Worm (Caenorhabditis elegans): ENCODE data around the gene gpx-7.

Gene gpx-7

ce11 chrX:7798248-7799020 lies 1.1 kb downstream of the gpx-7 start, which contains the start of gene adm-4 (continued):
- TF ChIP-seq lin-13 (GFP tag; optimal IDR thresholded peaks at IDR 0.05) = no peak
- TF ChIP-seq mef-2 (tag; optimal IDR thresholded peaks at IDR 0.05) = no peak
- TF ChIP-seq jun-1 (tag; optimal IDR thresholded peaks at IDR 0.05) = no peak
- peak; percentile 95 for TF ChIP-seq rnt-1 (tag; optimal IDR thresholded peaks at IDR 0.05)
- TF ChIP-seq Y116A8C.19 (tag; optimal IDR thresholded peaks at IDR 0.05; ENCODE audit: borderline replicate concordance) = no peak
- no peak for TF ChIP-seq unc-130 (tag; optimal IDR thresholded peaks at IDR 0.05)
- TF ChIP-seq hpl-2 (GFP tag; optimal IDR thresholded peaks at IDR 0.05) = no peak
- TF ChIP-seq unc-86 (tag; optimal IDR thresholded peaks at IDR 0.05) = peak; percentile 15
- no peak for TF ChIP-seq C04F5.9 (tag; optimal IDR thresholded peaks at IDR 0.05)
- TF ChIP-seq fkh-10 (GFP tag; optimal IDR thresholded peaks at IDR 0.05) = no peak
- TF ChIP-seq snu-23 (GFP tag; optimal IDR thresholded peaks at IDR 0.05) = peak; percentile 70
- peak; percentile 46 for TF ChIP-seq sox-4 (tag; optimal IDR thresholded peaks at IDR 0.05)
- no peak for TF ChIP-seq aha-1 (tag; optimal IDR thresholded peaks at IDR 0.05)
- no peak for TF ChIP-seq ama-1 (optimal IDR thresholded peaks at IDR 0.05)
- peak in 1 of 2 experiments; percentile 1 for TF ChIP-seq lin-35 (GFP tag; optimal IDR thresholded peaks at IDR 0.05)
- no peak for TF ChIP-seq C34B4.2 (tag; optimal IDR thresholded peaks at IDR 0.05)
- no peak for TF ChIP-seq aly-2 (tag; optimal IDR thresholded peaks at IDR 0.05)
- TF ChIP-seq ets-5 (GFP tag; IDR thresholded peaks at IDR 0.05) = no peak
- TF ChIP-seq efl-1 (optimal IDR thresholded peaks at IDR 0.05) = peak; percentile 24 to 28
- peak; percentile 43 to 67 for TF ChIP-seq efl-1 (GFP tag; optimal IDR thresholded peaks at IDR 0.05 in 1 of 2)
- no peak for TF ChIP-seq fos-1 (tag; optimal IDR thresholded peaks at IDR 0.05)
- peak; percentile 67 for TF ChIP-seq nhr-90 (tag; optimal IDR thresholded peaks at IDR 0.05; ENCODE audit: poor library complexity)
- no peak for TF ChIP-seq sup-37 (GFP tag; optimal IDR thresholded peaks at IDR 0.05)
- no peak for TF ChIP-seq snpc-4 (tag; optimal IDR thresholded peaks at IDR 0.05)
- TF ChIP-seq ztf-4 (tag; optimal IDR thresholded peaks at IDR 0.05) = no peak
- TF ChIP-seq nhr-84 (tag; optimal IDR thresholded peaks at IDR 0.05) = no peak
- TF ChIP-seq nhr-76 (tag; optimal IDR thresholded peaks at IDR 0.05) = no peak
- TF ChIP-seq fkh-8 (tag; optimal IDR thresholded peaks at IDR 0.05) = peak; percentile 63
- peak in 1 of 2 experiments; percentile 67 for TF ChIP-seq ztf-11 (tag; optimal IDR thresholded peaks at IDR 0.05)
- peak; percentile 54 for TF ChIP-seq egl-13 (tag; optimal IDR thresholded peaks at IDR 0.05)
- TF ChIP-seq alr-1 (tag; optimal IDR thresholded peaks at IDR 0.05; ENCODE audit: borderline replicate concordance) = no peak
- peak in 1 of 3 experiments; percentile 28 for TF ChIP-seq ceh-82 (tag; optimal IDR thresholded peaks at IDR 0.05)
- peak in 1 of 2 experiments; percentile 54 for TF ChIP-seq lsy-2 (tag; optimal IDR thresholded peaks at IDR 0.05)
- peak; percentile 45 for TF ChIP-seq nhr-19 (GFP tag; conservative IDR thresholded peaks at IDR 0.05)
- no peak for TF ChIP-seq unc-30 (tag; optimal IDR thresholded peaks at IDR 0.05)
- TF ChIP-seq unc-62 (GFP tag; optimal IDR thresholded peaks at IDR 0.05) = no peak
- no peak for TF ChIP-seq hlh-17 (GFP tag; optimal IDR thresholded peaks at IDR 0.05; ENCODE audit: borderline replicate concordance)
- TF ChIP-seq lir-3 (tag; optimal IDR thresholded peaks at IDR 0.05; ENCODE audit: poor library complexity) = peak; percentile 87
- TF ChIP-seq xbp-1 (tag; optimal IDR thresholded peaks at IDR 0.05) = peak; percentile 64
- no peak for TF ChIP-seq nhr-237 (tag; optimal IDR thresholded peaks at IDR 0.05)
- peak; percentile 41 for TF ChIP-seq dsc-1 (tag; optimal IDR thresholded peaks at IDR 0.05)
- no peak for TF ChIP-seq nhr-28 (tag; optimal IDR thresholded peaks at IDR 0.05)
- peak; percentile 37 for TF ChIP-seq blmp-1 (tag; optimal IDR thresholded peaks at IDR 0.05)
- peak; percentile 79 for TF ChIP-seq ceh-90 (tag; optimal IDR thresholded peaks at IDR 0.05)
- no peak for TF ChIP-seq efl-3 (GFP tag; optimal IDR thresholded peaks at IDR 0.05)
- peak; percentile 74 for TF ChIP-seq nhr-71 (tag; optimal IDR thresholded peaks at IDR 0.05)
- no peak for TF ChIP-seq sptf-1 (tag; optimal IDR thresholded peaks at IDR 0.05)
- TF ChIP-seq swsn-7 (tag; optimal IDR thresholded peaks at IDR 0.05) = peak; percentile 58
- peak; percentile 49; the same call in 1 of the 2 replicates for TF ChIP-seq unc-98 (GFP tag; IDR thresholded peaks at IDR 0.05)
